Worm (Caenorhabditis elegans) whole organism, L2 larva: ENCODE data around the gene C53B7.3.

Experiments used
- C34F6.9 ChIP-seq: fragments of 150-350 bp; optimal IDR thresholded peaks from 2 replicates; lab custom pipeline; 2014; ENCODE audit warnings: missing biosample characterization, missing genetic modification characterization
- F13H6.1 ChIP-seq: sonication (generic microtip); optimal IDR thresholded peaks from 2 replicates; lab custom pipeline; 2016; ENCODE audit warnings: missing genetic modification characterization, missing compliant biosample characterization
- R02D3.7 ChIP-seq: fragments of 150-350 bp; optimal IDR thresholded peaks from 2 replicates; lab custom pipeline; 2014; ENCODE audit warnings: missing biosample characterization, missing genetic modification characterization
- Y55F3AM.14 ChIP-seq: fragments of 200-800 bp; sonication (Bioruptor generic); optimal IDR thresholded peaks from 2 replicates; lab custom pipeline; 2018; ENCODE audit warnings: mild to moderate bottlenecking, missing genetic modification characterization, missing compliant biosample characterization
- ZK546.5 ChIP-seq: sonication (generic microtip); optimal IDR thresholded peaks from 2 replicates; lab custom pipeline; 2017; ENCODE audit warnings: missing biosample characterization, missing genetic modification characterization
- alr-1 ChIP-seq: fragments of 150-350 bp; optimal IDR thresholded peaks from 2 replicates; lab custom pipeline; 2014; ENCODE audit warnings: missing biosample characterization, missing genetic modification characterization
- aly-2 ChIP-seq: fragments of 150-350 bp; optimal IDR thresholded peaks from 2 replicates; lab custom pipeline; 2014; ENCODE audit warnings: missing biosample characterization, missing genetic modification characterization
- ama-1 ChIP-seq: fragments of 150-350 bp; optimal IDR thresholded peaks from 2 replicates; lab custom pipeline; 2018; ENCODE audit warnings: inconsistent platforms
- blmp-1 ChIP-seq: sonication (generic microtip); optimal IDR thresholded peaks from 2 replicates; lab custom pipeline; 2017; ENCODE audit warnings: missing genetic modification characterization, mild to moderate bottlenecking, missing compliant biosample characterization, antibody characterized with exemption, moderate library complexity; ENCODE audit not compliant: insufficient read depth
- ceh-16 ChIP-seq: fragments of 150-350 bp; optimal IDR thresholded peaks from 2 replicates; lab custom pipeline; 2014; ENCODE audit warnings: missing biosample characterization, missing genetic modification characterization
- ceh-82 ChIP-seq: fragments of 150-350 bp; optimal IDR thresholded peaks from 2 replicates; lab custom pipeline; 2014; ENCODE audit warnings: missing biosample characterization, missing genetic modification characterization
- crh-2 ChIP-seq: sonication (generic microtip); optimal IDR thresholded peaks from 2 replicates; lab custom pipeline; 2017; ENCODE audit warnings: missing biosample characterization, missing genetic modification characterization
- dmd-4 ChIP-seq: sonication (generic microtip); optimal IDR thresholded peaks from 2 replicates; lab custom pipeline; 2017; ENCODE audit warnings: missing biosample characterization, missing genetic modification characterization
- egl-27 ChIP-seq: sonication (generic microtip); optimal IDR thresholded peaks from 3 replicates; lab custom pipeline; 2017; ENCODE audit warnings: missing biosample characterization, missing genetic modification reagents, missing genetic modification characterization
- elt-1 ChIP-seq: fragments of 150-350 bp; optimal IDR thresholded peaks from 2 replicates; lab custom pipeline; 2014; ENCODE audit warnings: missing biosample characterization, missing genetic modification characterization
- elt-3 ChIP-seq: sonication (generic microtip); optimal IDR thresholded peaks from 2 replicates; lab custom pipeline; 2017; ENCODE audit warnings: missing biosample characterization, missing genetic modification characterization
- fos-1 ChIP-seq: fragments of 150-350 bp; optimal IDR thresholded peaks from 2 replicates; lab custom pipeline; 2014; ENCODE audit warnings: missing biosample characterization, missing genetic modification characterization
- gmeb-1 ChIP-seq: fragments of 150-350 bp; optimal IDR thresholded peaks from 2 replicates; lab custom pipeline; 2014; ENCODE audit warnings: missing biosample characterization, missing genetic modification characterization
- lin-11 ChIP-seq: fragments of 150-350 bp; sonication (generic microtip); optimal IDR thresholded peaks from 2 replicates; lab custom pipeline; 2014; ENCODE audit warnings: missing biosample characterization, missing genetic modification characterization, inconsistent platforms, mixed read lengths
- lin-13 ChIP-seq: fragments of 150-350 bp; optimal IDR thresholded peaks from 2 replicates; lab custom pipeline; 2014; ENCODE audit warnings: missing biosample characterization, missing genetic modification reagents, missing genetic modification characterization
- lin-39 ChIP-seq: fragments of 150-350 bp; optimal IDR thresholded peaks from 2 replicates; lab custom pipeline; 2014; ENCODE audit warnings: missing biosample characterization, missing genetic modification reagents, missing genetic modification characterization
- lsy-2 ChIP-seq, 2 experiments: fragments of 150-350 bp in 1 of 2; sonication (generic microtip) in 1 of 2; optimal IDR thresholded peaks; 2 replicates each; lab custom pipeline; 2014 to 2017; ENCODE audit warnings: missing biosample characterization in 2 of 2, missing genetic modification characterization in 2 of 2
- mab-5 ChIP-seq: fragments of 150-350 bp; optimal IDR thresholded peaks from 2 replicates; lab custom pipeline; 2014; ENCODE audit warnings: missing biosample characterization, missing genetic modification characterization
- mbf-1 ChIP-seq: sonication (generic microtip); optimal IDR thresholded peaks from 2 replicates; lab custom pipeline; 2017; ENCODE audit warnings: missing biosample characterization, missing genetic modification characterization
- mdl-1 ChIP-seq, 2 experiments: fragments of 150-350 bp in 1 of 2; sonication (generic microtip) in 1 of 2; optimal IDR thresholded peaks; 2 replicates each; lab custom pipeline; 2017; ENCODE audit warnings: missing biosample characterization in 2 of 2, missing genetic modification characterization in 2 of 2
- nhr-10 ChIP-seq: sonication (generic microtip); optimal IDR thresholded peaks from 2 replicates; lab custom pipeline; 2017; ENCODE audit warnings: missing biosample characterization, missing genetic modification characterization
- nhr-11 ChIP-seq: fragments of 150-350 bp; optimal IDR thresholded peaks from 2 replicates; lab custom pipeline; 2014; ENCODE audit warnings: missing biosample characterization, missing genetic modification characterization
- nhr-12 ChIP-seq: fragments of 150-350 bp; optimal IDR thresholded peaks from 2 replicates; lab custom pipeline; 2014; ENCODE audit warnings: missing biosample characterization, missing genetic modification characterization
- nhr-129 ChIP-seq: fragments of 150-350 bp; optimal IDR thresholded peaks from 2 replicates; lab custom pipeline; 2014; ENCODE audit warnings: missing biosample characterization, missing genetic modification characterization
- nhr-21 ChIP-seq: fragments of 150-350 bp; optimal IDR thresholded peaks from 2 replicates; lab custom pipeline; 2014; ENCODE audit warnings: missing biosample characterization, missing genetic modification characterization
- nhr-23 ChIP-seq: fragments of 150-350 bp; optimal IDR thresholded peaks from 2 replicates; lab custom pipeline; 2014; ENCODE audit warnings: missing biosample characterization, missing genetic modification reagents, missing genetic modification characterization
- nhr-237 ChIP-seq: fragments of 150-350 bp; optimal IDR thresholded peaks from 2 replicates; lab custom pipeline; 2014; ENCODE audit warnings: missing biosample characterization, missing genetic modification characterization
- nhr-25 ChIP-seq: fragments of 150-350 bp; sonication (generic microtip); optimal IDR thresholded peaks from 3 replicates; lab custom pipeline; 2014; ENCODE audit warnings: missing biosample characterization, missing genetic modification characterization
- nhr-6 ChIP-seq: fragments of 150-350 bp; optimal IDR thresholded peaks from 2 replicates; lab custom pipeline; 2014; ENCODE audit warnings: missing biosample characterization, missing genetic modification characterization
- nhr-77 ChIP-seq: fragments of 150-350 bp; optimal IDR thresholded peaks from 2 replicates; lab custom pipeline; 2014; ENCODE audit warnings: missing biosample characterization, missing genetic modification characterization
- peb-1 ChIP-seq: fragments of 150-350 bp; optimal IDR thresholded peaks from 2 replicates; lab custom pipeline; 2014; ENCODE audit warnings: missing biosample characterization, missing genetic modification characterization
- sem-4 ChIP-seq: fragments of 150-350 bp; optimal IDR thresholded peaks from 2 replicates; lab custom pipeline; 2014; ENCODE audit warnings: missing biosample characterization, missing genetic modification reagents, missing genetic modification characterization
- skn-1 ChIP-seq: sonication (generic microtip); optimal IDR thresholded peaks from 2 replicates; lab custom pipeline; 2017; ENCODE audit warnings: missing biosample characterization, missing genetic modification characterization
- sma-3 ChIP-seq: sonication (generic microtip); optimal IDR thresholded peaks from 2 replicates; lab custom pipeline; 2016; ENCODE audit warnings: missing genetic modification reagents, missing genetic modification characterization, missing compliant biosample characterization
- sma-9 ChIP-seq, 2 experiments: fragments of 150-350 bp in 1 of 2; sonication (generic microtip) in 1 of 2; optimal IDR thresholded peaks; 2 replicates each; lab custom pipeline; 2014 to 2016; ENCODE audit warnings: missing genetic modification characterization in 2 of 2, mild to moderate bottlenecking in 1 of 2, missing biosample characterization in 1 of 2, missing compliant biosample characterization in 1 of 2, missing genetic modification reagents in 1 of 2, moderate library complexity in 1 of 2
- snpc-4 ChIP-seq: fragments of 150-350 bp; optimal IDR thresholded peaks from 2 replicates; lab custom pipeline; 2014; ENCODE audit warnings: missing biosample characterization, missing genetic modification characterization
- unc-39 ChIP-seq: fragments of 150-350 bp; optimal IDR thresholded peaks from 2 replicates; lab custom pipeline; 2014; ENCODE audit warnings: missing biosample characterization, missing genetic modification characterization
- unc-55 ChIP-seq: fragments of 150-350 bp; sonication (generic microtip); optimal IDR thresholded peaks from 3 replicates; lab custom pipeline; 2014; ENCODE audit warnings: missing biosample characterization, missing genetic modification reagents, missing genetic modification characterization
- unc-62 ChIP-seq: fragments of 150-350 bp; optimal IDR thresholded peaks from 2 replicates; lab custom pipeline; 2014; ENCODE audit warnings: missing biosample characterization, missing genetic modification reagents, missing genetic modification characterization
- zag-1 ChIP-seq: fragments of 150-350 bp; optimal IDR thresholded peaks from 2 replicates; lab custom pipeline; 2014; ENCODE audit warnings: missing biosample characterization, missing genetic modification characterization
- ztf-1 ChIP-seq: fragments of 200-800 bp; sonication (Bioruptor generic); conservative IDR thresholded peaks from 2 replicates; pipeline ENCODE4 v1.3.6; 2022; ENCODE audit warnings: missing genetic modification characterization, missing compliant biosample characterization
- ztf-11 ChIP-seq: sonication (generic microtip); optimal IDR thresholded peaks from 2 replicates; lab custom pipeline; 2017; ENCODE audit warnings: missing biosample characterization, missing genetic modification characterization
- ztf-4 ChIP-seq: fragments of 150-350 bp; optimal IDR thresholded peaks from 2 replicates; lab custom pipeline; 2014; ENCODE audit warnings: missing biosample characterization, missing genetic modification characterization

The C53B7.3 gene

DNA sequence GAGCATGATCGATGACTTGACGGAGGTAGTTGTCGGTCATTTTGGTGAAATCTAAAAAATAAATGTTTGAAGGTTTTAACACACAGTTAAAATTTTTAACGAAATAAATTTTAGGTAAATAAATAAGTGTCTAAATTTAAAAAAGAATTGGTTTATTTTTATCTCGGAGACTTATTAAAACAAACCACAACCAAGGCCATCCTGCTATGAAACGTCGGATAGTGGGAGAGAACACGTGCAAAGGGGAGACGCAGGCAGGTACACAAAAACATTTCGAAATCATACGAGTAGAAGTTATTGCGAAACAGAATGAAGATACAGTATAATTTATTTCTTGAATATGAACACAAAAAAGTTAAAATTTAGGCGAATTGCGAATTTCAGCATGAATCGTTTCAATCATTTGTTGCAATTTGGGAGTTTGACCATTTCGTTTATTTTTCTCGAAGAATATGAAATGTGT lies 8.5 kb upstream of the C53B7.3 start, which contains the start of gene F41B4.3 (continued):
- TF ChIP-seq crh-2 (tag; lab: Kevin White, UChicago) (no peak), unc-39 (no peak), ztf-1 (GFP tag; lab: Robert Waterston, UW) (no peak), nhr-25 (peak; percentile 7), nhr-11 (tag; lab: Kevin White, UChicago) (no peak), elt-3 (no peak), peb-1 (tag; lab: Kevin White, UChicago) (no peak), R02D3.7 (no peak), F13H6.1 (tag; lab: Kevin White, UChicago) (no peak), ZK546.5 (no peak), nhr-129 (tag; lab: Kevin White, UChicago) (peak; percentile 39), sma-9 (GFP tag; optimal IDR thresholded peaks at IDR 0.05; lab: Kevin White, UChicago) (no peak), sma-9 (tag; optimal IDR thresholded peaks at IDR 0.05; lab: Kevin White, UChicago) (no peak), lin-39 (tag; lab: Kevin White, UChicago) (no peak), elt-1 (tag; lab: Kevin White, UChicago) (no peak), Y55F3AM.14 (no peak), ztf-11 (tag; lab: Kevin White, UChicago) (no peak), lin-11 (tag; lab: Kevin White, UChicago) (no peak), nhr-77 (tag; lab: Kevin White, UChicago) (no peak), ztf-4 (tag; lab: Kevin White, UChicago) (no peak)

ce11 chrX:6840670-6841308 lies 3.8 kb upstream of the C53B7.3 start, which contains the start of the genes glr-6 and asg-2:
Gene glr-6, minus strand, starts transcription at chrX:6840720.
Gene asg-2, plus strand, starts transcription at chrX:6841258.
- TF ChIP-seq skn-1 (tag; lab: Kevin White, UChicago) (peak; percentile 66), R02D3.7 (peak; percentile 24), lin-39 (tag; lab: Kevin White, UChicago) (no peak), snpc-4 (tag; lab: Kevin White, UChicago) (peak; percentile 63), mab-5 (tag; lab: Kevin White, UChicago) (no peak), nhr-6 (tag; lab: Kevin White, UChicago) (peak; percentile 74), sem-4 (tag; lab: Kevin White, UChicago) (peak; percentile 84), nhr-10 (tag; lab: Kevin White, UChicago) (no peak), sma-9 (GFP tag; optimal IDR thresholded peaks at IDR 0.05; lab: Kevin White, UChicago) (peak; percentile 83), sma-9 (tag; optimal IDR thresholded peaks at IDR 0.05; lab: Kevin White, UChicago) (no peak), unc-62 (GFP tag; lab: Kevin White, UChicago) (no peak), mdl-1 (tag; optimal IDR thresholded peaks at IDR 0.05; lab: Kevin White, UChicago) (no peak), C34F6.9 (tag; lab: Kevin White, UChicago) (peak; percentile 91), elt-3 (no peak), nhr-23 (tag; lab: Kevin White, UChicago) (no peak), elt-1 (tag; lab: Kevin White, UChicago) (no peak), sma-3 (GFP tag; lab: Kevin White, UChicago) (peak; percentile 84), ztf-4 (tag; lab: Kevin White, UChicago) (peak; percentile 35), nhr-129 (tag; lab: Kevin White, UChicago) (peak; percentile 92), mbf-1 (tag; lab: Kevin White, UChicago) (no peak), unc-55 (GFP tag; lab: Kevin White, UChicago) (peak; percentile 96), ceh-82 (tag; lab: Kevin White, UChicago) (peak; percentile 26), nhr-11 (tag; lab: Kevin White, UChicago) (no peak), unc-39 (no peak), nhr-12 (no peak), blmp-1 (tag; lab: Kevin White, UChicago) (peak; percentile 13), lin-11 (tag; lab: Kevin White, UChicago) (peak; percentile 14), alr-1 (tag; lab: Kevin White, UChicago) (no peak), nhr-25 (peak; percentile 83), zag-1 (tag; lab: Kevin White, UChicago) (peak; percentile 45), crh-2 (tag; lab: Kevin White, UChicago) (peak; percentile 90), Y55F3AM.14 (no peak), ztf-1 (GFP tag; lab: Robert Waterston, UW) (no peak), F13H6.1 (tag; lab: Kevin White, UChicago) (peak; percentile 64), lsy-2 (tag; optimal IDR thresholded peaks at IDR 0.05; lab: Kevin White, UChicago) (peak; percentile 36 to 90), lin-13 (peak; percentile 90), ztf-11 (tag; lab: Kevin White, UChicago) (no peak), peb-1 (tag; lab: Kevin White, UChicago) (no peak), fos-1 (tag; lab: Kevin White, UChicago) (peak; percentile 82), ZK546.5 (no peak), gmeb-1 (peak; percentile 82), nhr-77 (tag; lab: Kevin White, UChicago) (peak; percentile 21), ama-1 (peak; percentile 31), nhr-237 (no peak), ceh-16 (tag; lab: Kevin White, UChicago) (peak; percentile 35), aly-2 (tag; lab: Kevin White, UChicago) (no peak), dmd-4 (tag; lab: Kevin White, UChicago) (no peak), nhr-21 (tag; lab: Kevin White, UChicago) (peak; percentile 81), egl-27 (tag; lab: Kevin White, UChicago) (peak; percentile 15)
